Worm (Caenorhabditis elegans): ENCODE data around the gene srd-43.

DNA sequence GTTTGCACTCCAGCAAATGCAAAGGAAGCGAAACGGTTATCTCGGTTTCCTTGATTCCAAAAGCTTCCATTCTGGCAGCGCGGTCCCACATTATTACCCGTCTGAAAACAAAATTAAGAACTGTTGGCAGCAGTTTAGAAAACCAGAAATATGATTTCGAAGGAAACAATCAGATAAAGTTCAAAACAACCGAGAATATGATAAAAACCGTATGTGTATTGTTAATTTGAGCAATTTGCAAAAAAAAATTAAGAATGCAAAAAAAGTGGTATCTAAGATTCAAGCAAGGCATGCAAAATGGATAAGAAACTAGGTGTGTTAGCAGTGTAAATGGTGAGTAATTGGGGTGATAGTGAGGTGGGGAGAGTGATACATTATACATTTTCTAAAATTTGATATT is 16.9 kb downstream of the srd-43 start, which contains the start of gene R04D3.4:
- no peak for TF ChIP-seq unc-62 (GFP tag; optimal IDR thresholded peaks at IDR 0.05 in 1 of 2)
- no peak for TF ChIP-seq unc-62 (tag; optimal IDR thresholded peaks at IDR 0.05)
- no peak for TF ChIP-seq dpl-1 (GFP tag; optimal IDR thresholded peaks at IDR 0.05)
- no peak for TF ChIP-seq ztf-11 (tag; optimal IDR thresholded peaks at IDR 0.05)
- TF ChIP-seq R02D3.7 (tag; optimal IDR thresholded peaks at IDR 0.05) = no peak
- TF ChIP-seq F44E2.7 (GFP tag; IDR thresholded peaks at IDR 0.05) = no peak
- TF ChIP-seq fos-1 (tag; optimal IDR thresholded peaks at IDR 0.05) = no peak
- TF ChIP-seq nhr-77 (tag; optimal IDR thresholded peaks at IDR 0.05) = no peak
- no peak for TF ChIP-seq lin-38 (GFP tag; IDR thresholded peaks at IDR 0.05)
- TF ChIP-seq ceh-82 (tag; optimal IDR thresholded peaks at IDR 0.05) = no peak
